Worm (Caenorhabditis elegans) whole organism, midembryonic: ENCODE measurements around the gene ZC477.2.
A peak's percentile ranks its signal among the peaks of the same experiment; 100 is the strongest.

Source experiments
- T22C8.4 ChIP-seq: fragments of 200-800 bp; sonication (Bioruptor generic); IDR thresholded peaks from 2 replicates; pipeline ENCODE4 v1.3.6; 2022; ENCODE audit warnings: missing genetic modification characterization, missing compliant biosample characterization
- cog-1 ChIP-seq: sonication (generic microtip); optimal IDR thresholded peaks from 2 replicates; lab custom pipeline; 2016; ENCODE audit warnings: missing genetic modification characterization, missing compliant biosample characterization
- flt-1 ChIP-seq: fragments of 200-800 bp; sonication (Bioruptor generic); IDR thresholded peaks from 2 replicates; pipeline ENCODE4 v1.3.6; 2022; ENCODE audit warnings: missing genetic modification characterization, missing compliant biosample characterization
- klf-2 ChIP-seq: fragments of 200-800 bp; sonication (Bioruptor generic); conservative IDR thresholded peaks from 2 replicates; pipeline ENCODE4 v1.3.6; 2022; ENCODE audit warnings: missing genetic modification reagents, missing genetic modification characterization, missing compliant biosample characterization
- med-1 ChIP-seq: sonication (generic microtip); optimal IDR thresholded peaks from 2 replicates; lab custom pipeline; 2017; ENCODE audit warnings: missing genetic modification characterization, mild to moderate bottlenecking, missing compliant biosample characterization, antibody characterized with exemption, missing genetic modification reagents; ENCODE audit not compliant: insufficient read depth
- ref-1 ChIP-seq: fragments of 200-800 bp; sonication (Bioruptor generic); conservative IDR thresholded peaks from 2 replicates; pipeline ENCODE4 v1.3.6; 2022; ENCODE audit warnings: missing genetic modification reagents, missing genetic modification characterization, missing compliant biosample characterization
- tab-1 ChIP-seq: fragments of 200-800 bp; sonication (Bioruptor generic); IDR thresholded peaks from 2 replicates; pipeline ENCODE4 v1.3.6; 2022; ENCODE audit warnings: missing genetic modification characterization, missing compliant biosample characterization
- ztf-23 ChIP-seq: fragments of 200-800 bp; sonication (Bioruptor generic); IDR thresholded peaks from 2 replicates; pipeline ENCODE4 v1.3.6; 2022; ENCODE audit warnings: missing genetic modification reagents, missing genetic modification characterization, missing compliant biosample characterization
- ztf-29 ChIP-seq: fragments of 200-800 bp; sonication (Bioruptor generic); IDR thresholded peaks from 2 replicates; pipeline ENCODE4 v1.3.6; 2022; ENCODE audit warnings: missing genetic modification reagents, missing genetic modification characterization, missing compliant biosample characterization

Gene ZC477.2

DNA sequence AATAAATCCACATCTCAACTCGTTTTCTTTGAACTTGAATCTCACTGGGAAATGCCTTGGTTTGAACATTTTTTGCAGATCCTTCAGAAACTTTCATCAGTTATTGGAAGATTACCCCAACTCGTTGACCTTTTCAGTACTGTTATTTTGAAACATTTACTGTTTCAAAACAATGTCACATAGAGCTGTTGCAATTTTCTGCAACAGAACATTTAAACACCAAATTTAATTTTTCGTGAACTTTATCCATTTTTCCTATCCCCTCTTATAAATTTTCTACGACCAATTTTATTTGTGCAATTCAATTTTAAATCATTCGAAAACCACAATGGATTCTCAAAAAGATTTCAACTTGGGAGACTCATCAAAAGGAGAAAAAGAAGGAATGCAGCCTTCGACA lies at the start of gene ZC477.2:
ZC477.2 (plus strand) TSS at position 301 of the 400 bp plus-strand sequence.
- TF ChIP-seq med-1 (GFP tag; lab: Kevin White, UChicago) (no peak), ztf-29 (GFP tag; lab: Robert Waterston, UW) (no peak), ztf-23 (no peak), ref-1 (no peak), T22C8.4 (GFP tag; lab: Robert Waterston, UW) (no peak), flt-1 (no peak), klf-2 (GFP tag; lab: Robert Waterston, UW) (no peak), tab-1 (GFP tag; lab: Robert Waterston, UW) (no peak), cog-1 (tag; lab: Kevin White, UChicago) (no peak)

DNA sequence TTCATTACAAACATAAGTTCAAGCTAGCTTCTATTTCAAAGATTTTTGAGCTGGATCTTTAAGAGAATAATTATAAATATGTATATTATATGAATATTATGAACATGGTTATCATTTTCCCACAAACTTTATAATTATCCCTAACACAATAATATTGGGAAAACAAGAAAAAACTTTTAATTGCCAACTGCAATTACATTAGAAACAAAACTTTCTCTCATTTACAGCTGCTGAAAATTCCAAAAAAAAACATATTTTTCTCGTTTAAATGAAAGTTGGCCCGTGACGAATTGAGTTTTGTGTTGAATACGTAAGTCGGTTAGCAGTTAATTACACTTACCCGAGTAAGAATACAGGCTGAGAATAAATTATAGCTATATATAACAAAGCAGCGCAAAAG lies 45.3 kb upstream of the ZC477.2 start:
- TF ChIP-seq klf-2 (GFP tag; lab: Robert Waterston, UW) (no peak), T22C8.4 (GFP tag; lab: Robert Waterston, UW) (no peak), med-1 (GFP tag; lab: Kevin White, UChicago) (no peak), tab-1 (GFP tag; lab: Robert Waterston, UW) (no peak), flt-1 (no peak), ztf-23 (no peak), cog-1 (tag; lab: Kevin White, UChicago) (no peak), ztf-29 (GFP tag; lab: Robert Waterston, UW) (no peak), ref-1 (no peak)

ce11 chrIV:7065022-7065421 lies 43.0 kb upstream of the ZC477.2 start, which contains the start of gene Y43B11AL.1:
Gene Y43B11AL.1 (plus strand): TSS chrIV:7065322.
- TF ChIP-seq tab-1 (GFP tag; lab: Robert Waterston, UW): no peak
- no peak for TF ChIP-seq T22C8.4 (GFP tag; lab: Robert Waterston, UW)
- no peak for TF ChIP-seq med-1 (GFP tag; lab: Kevin White, UChicago)
- TF ChIP-seq ztf-23: no peak
- TF ChIP-seq flt-1: no peak
- no peak for TF ChIP-seq klf-2 (GFP tag; lab: Robert Waterston, UW)
- TF ChIP-seq ref-1: no peak
- no peak for TF ChIP-seq ztf-29 (GFP tag; lab: Robert Waterston, UW)
- TF ChIP-seq cog-1 (tag; lab: Kevin White, UChicago): no peak

ce11 chrIV:7067446-7067845 lies 40.5 kb upstream of the ZC477.2 start:
- no peak for TF ChIP-seq ref-1
- TF ChIP-seq ztf-23: no peak
- no peak for TF ChIP-seq cog-1 (tag; lab: Kevin White, UChicago)
- TF ChIP-seq klf-2 (GFP tag; lab: Robert Waterston, UW): no peak

DNA sequence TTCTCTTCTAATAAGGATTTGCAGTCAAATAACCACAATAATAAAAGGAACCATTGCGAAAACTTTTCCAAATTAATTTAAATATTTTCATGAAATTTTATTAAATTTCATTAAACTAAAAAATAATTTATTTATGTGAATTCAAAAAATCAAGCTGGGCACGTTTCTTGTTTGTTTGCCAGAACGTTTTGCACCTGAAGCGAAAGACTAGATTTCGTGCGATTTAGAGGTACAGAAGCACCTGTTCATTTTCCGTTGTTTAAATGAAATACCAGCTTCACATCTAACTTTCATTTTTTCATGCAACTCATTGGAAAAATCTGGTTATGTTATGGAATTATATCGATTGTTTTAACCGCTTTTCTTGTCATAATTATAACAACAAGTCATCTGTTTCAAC lies 35.9 kb upstream of the ZC477.2 start, which contains the start of gene srg-48:
srg-48 (plus strand) TSS at position 301 of the 400 bp plus-strand sequence.
- TF ChIP-seq ref-1 (no peak), klf-2 (GFP tag; lab: Robert Waterston, UW) (no peak), med-1 (GFP tag; lab: Kevin White, UChicago) (no peak), tab-1 (GFP tag; lab: Robert Waterston, UW) (no peak), T22C8.4 (GFP tag; lab: Robert Waterston, UW) (no peak)

DNA sequence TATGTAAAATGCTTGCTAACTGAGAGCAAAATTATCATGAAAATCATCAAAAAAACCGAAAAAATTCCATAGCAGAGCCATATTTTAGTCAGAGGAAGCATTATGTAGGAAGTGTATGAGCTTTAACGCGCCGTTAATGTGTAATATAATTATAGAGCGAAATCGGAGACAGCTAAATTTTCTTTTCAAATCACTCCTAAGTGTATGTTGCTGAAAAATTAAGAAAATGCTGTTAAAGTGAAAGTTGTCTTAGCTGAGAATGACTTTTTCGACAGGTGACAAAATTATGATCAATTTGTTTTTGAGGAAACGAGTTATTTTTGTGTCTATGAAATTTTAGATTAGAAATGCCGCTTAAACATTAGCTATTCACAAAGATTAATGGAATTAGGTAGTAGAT lies 32.9 kb upstream of the ZC477.2 start, which contains the start of gene srg-50:
srg-50 (minus strand) TSS at position 101 of the 400 bp plus-strand sequence.
- TF ChIP-seq tab-1 (GFP tag; lab: Robert Waterston, UW): no peak
- TF ChIP-seq med-1 (GFP tag; lab: Kevin White, UChicago): no peak
- no peak for TF ChIP-seq klf-2 (GFP tag; lab: Robert Waterston, UW)
- TF ChIP-seq ref-1: no peak
- no peak for TF ChIP-seq ztf-29 (GFP tag; lab: Robert Waterston, UW)
- TF ChIP-seq cog-1 (tag; lab: Kevin White, UChicago): no peak
- no peak for TF ChIP-seq ztf-23
- no peak for TF ChIP-seq flt-1
- no peak for TF ChIP-seq T22C8.4 (GFP tag; lab: Robert Waterston, UW)

- no peak for TF ChIP-seq klf-2 (GFP tag; lab: Robert Waterston, UW)
- TF ChIP-seq flt-1: no peak
- TF ChIP-seq T22C8.4 (GFP tag; lab: Robert Waterston, UW): no peak
- no peak for TF ChIP-seq med-1 (GFP tag; lab: Kevin White, UChicago)
- no peak for TF ChIP-seq ztf-29 (GFP tag; lab: Robert Waterston, UW)
Observed at ce11 chrIV:7081214-7081613, 26.8 kb upstream of the ZC477.2 start, which contains the start of gene Y43B11AR.1. Gene Y43B11AR.1 (plus strand): TSS chrIV:7081514.

ce11 chrIV:7083382-7083784 lies 24.6 kb upstream of the ZC477.2 start, which contains the start of gene Y43B11AR.3:
Gene Y43B11AR.3 (minus strand): TSS chrIV:7083716.
- TF ChIP-seq med-1 (GFP tag; lab: Kevin White, UChicago): no peak
- no peak for TF ChIP-seq tab-1 (GFP tag; lab: Robert Waterston, UW)
- no peak for TF ChIP-seq T22C8.4 (GFP tag; lab: Robert Waterston, UW)
- peak; percentile 32; the same call in 1 of the 2 replicates for TF ChIP-seq flt-1

- TF ChIP-seq tab-1 (GFP tag; lab: Robert Waterston, UW) (no peak), ref-1 (no peak), T22C8.4 (GFP tag; lab: Robert Waterston, UW) (no peak), med-1 (GFP tag; lab: Kevin White, UChicago) (no peak), ztf-29 (GFP tag; lab: Robert Waterston, UW) (no peak), ztf-23 (no peak), klf-2 (GFP tag; lab: Robert Waterston, UW) (no peak), flt-1 (no peak), cog-1 (tag; lab: Kevin White, UChicago) (no peak)
Observed at ce11 chrIV:7083976-7084375, 24.0 kb upstream of the ZC477.2 start.

DNA sequence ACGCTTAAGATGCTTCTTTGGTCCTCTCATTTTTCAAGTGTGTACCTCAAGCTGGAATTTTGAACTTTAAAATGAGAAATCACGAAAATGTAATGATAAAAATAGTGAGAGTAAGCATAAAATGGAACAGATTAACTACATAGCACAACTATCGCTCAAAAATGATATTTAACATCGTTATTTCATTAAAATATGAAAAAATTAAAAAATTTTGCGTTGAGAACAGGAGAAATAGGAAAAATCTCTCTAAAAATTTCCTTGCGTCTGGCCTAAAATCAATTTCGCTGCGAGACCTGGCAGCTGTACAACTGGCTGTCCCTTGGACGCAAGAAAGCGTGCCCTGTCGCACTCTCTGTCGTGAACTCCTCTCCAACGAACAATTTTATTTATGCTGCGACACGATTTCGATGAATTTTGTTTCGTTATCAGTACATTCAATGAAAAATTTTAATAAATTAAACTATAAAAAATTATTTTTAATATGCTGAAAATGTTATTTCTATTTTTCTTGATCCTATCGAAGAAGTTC lies 23.3 kb upstream of the ZC477.2 start, which contains the start of gene rps-4:
rps-4 (minus strand) TSS at position 51 of the 529 bp plus-strand sequence.
- TF ChIP-seq ztf-29 (GFP tag; lab: Robert Waterston, UW) (no peak), flt-1 (peak; percentile 83), tab-1 (GFP tag; lab: Robert Waterston, UW) (no peak), cog-1 (tag; lab: Kevin White, UChicago) (peak; percentile 61)
